Worm (Caenorhabditis elegans) whole organism, L4/young adult: ENCODE results near the gene sms-2.

Experiments used
- W03F9.2 ChIP-seq: fragments of 150-350 bp; optimal IDR thresholded peaks from 2 replicates; lab custom pipeline; 2014; ENCODE audit warnings: missing biosample characterization, missing genetic modification characterization
- dao-5 ChIP-seq: sonication (generic microtip); optimal IDR thresholded peaks from 2 replicates; lab custom pipeline; 2016; ENCODE audit warnings: missing genotype, missing genetic modification characterization, moderate library complexity, missing compliant biosample characterization
- him-1 ChIP-seq: sonication (generic microtip); optimal IDR thresholded peaks from 2 replicates; lab custom pipeline; 2016; ENCODE audit warnings: missing genotype, missing genetic modification reagents, missing genetic modification characterization, missing compliant biosample characterization

Gene sms-2

DNA sequence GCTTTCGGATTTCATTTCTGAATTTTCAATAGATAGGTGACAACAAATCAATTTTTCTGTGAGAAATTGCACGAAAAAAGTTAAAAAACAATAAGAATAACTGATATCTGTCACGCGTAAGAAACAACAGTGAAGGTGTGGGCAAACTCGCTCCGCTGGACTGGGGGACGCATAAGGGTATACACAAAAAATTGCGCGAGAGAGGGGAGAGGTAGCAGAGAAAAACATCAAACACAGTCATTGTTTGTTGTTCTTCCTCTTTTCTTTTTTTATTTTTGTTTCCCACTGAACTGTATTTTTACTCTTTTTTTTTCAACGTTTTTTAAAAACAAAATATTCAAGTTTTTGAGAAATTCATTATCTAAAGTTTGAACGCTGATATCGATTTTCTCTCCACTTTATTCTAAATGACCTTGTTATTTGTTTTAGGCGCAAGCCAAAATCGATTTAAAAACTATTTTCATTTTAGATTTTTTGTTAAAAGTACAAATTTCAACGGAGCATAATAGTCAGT lies 24.1 kb downstream of the sms-2 start, which contains the start of the genes pifk-1 and tbc-11:
pifk-1 (minus strand) TSS at position 17 of the 514 bp plus-strand sequence.
tbc-11 (plus strand) TSS at position 464 of the 514 bp plus-strand sequence.
- no peak for TF ChIP-seq him-1 (tag; lab: Kevin White, UChicago)
- TF ChIP-seq W03F9.2 (tag; lab: Kevin White, UChicago): peak; percentile 63
- TF ChIP-seq dao-5: no peak

DNA sequence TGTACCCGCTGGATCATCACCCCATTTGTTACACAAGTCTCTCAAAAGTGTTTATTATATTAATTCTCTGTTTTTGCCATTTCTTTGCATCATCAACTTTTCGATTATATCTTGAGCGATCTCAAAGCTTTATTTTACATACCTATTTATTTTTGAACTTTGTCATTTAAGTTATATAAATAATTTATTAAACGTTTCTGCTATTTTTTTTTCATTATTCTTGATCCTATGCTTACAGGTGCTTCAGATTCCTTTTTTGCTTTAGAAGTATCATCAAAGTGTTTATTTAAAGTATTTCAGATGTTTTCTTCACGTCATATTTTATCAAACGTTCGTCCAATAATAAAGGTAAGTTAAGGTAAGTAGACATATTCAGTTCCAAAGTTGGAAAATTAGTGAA lies 30.6 kb downstream of the sms-2 start, which contains the start of gene F35H12.5:
F35H12.5 (plus strand) TSS at position 301 of the 400 bp plus-strand sequence.
- no peak for TF ChIP-seq W03F9.2 (tag; lab: Kevin White, UChicago)
- TF ChIP-seq dao-5: no peak
- no peak for TF ChIP-seq him-1 (tag; lab: Kevin White, UChicago)

DNA sequence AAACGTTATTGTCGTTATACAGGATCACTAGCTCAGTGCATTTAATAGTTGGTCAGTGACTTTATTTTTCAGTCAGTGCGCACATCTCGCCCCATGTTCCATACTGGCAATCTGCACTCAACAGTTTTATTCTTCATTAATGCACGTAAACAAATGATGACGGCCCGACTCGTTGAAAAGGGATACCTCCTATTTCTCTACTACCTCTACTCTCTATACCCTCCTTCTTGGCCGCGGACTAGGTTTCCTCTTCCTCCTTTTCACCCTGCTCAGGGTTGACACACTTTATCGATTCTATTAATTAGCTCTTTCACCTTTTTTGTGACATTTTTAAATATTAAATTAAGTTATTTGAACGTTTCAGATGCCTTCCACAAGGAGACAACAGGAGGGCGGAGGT lies 33.2 kb downstream of the sms-2 start, which contains the start of gene sel-12:
sel-12 (plus strand) TSS at position 358 of the 400 bp plus-strand sequence.
- TF ChIP-seq dao-5 (no peak), W03F9.2 (tag; lab: Kevin White, UChicago) (no peak), him-1 (tag; lab: Kevin White, UChicago) (no peak)

DNA sequence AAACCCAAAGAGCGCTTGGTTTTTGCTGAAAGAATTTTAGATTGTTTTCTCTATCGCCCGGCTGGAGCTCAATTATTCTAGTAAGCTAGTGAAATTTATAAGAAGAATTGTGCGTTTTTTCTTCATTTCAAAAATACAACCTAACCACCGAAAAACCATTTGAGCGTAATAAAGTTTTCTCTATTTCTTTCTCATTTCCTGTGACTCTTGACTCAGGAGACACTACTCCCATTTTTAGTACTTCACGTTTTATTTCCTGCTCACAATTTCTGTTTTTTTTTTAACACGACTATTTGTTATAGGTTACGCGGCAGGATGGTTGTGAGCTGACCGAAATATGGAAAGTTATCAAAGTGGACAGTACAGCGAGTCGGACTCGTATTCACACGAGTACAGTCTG lies 35.7 kb downstream of the sms-2 start, which contains the start of gene F35H12.6:
F35H12.6 (plus strand) TSS at position 301 of the 400 bp plus-strand sequence.
- TF ChIP-seq dao-5 (no peak), W03F9.2 (tag; lab: Kevin White, UChicago) (no peak), him-1 (tag; lab: Kevin White, UChicago) (no peak)

DNA sequence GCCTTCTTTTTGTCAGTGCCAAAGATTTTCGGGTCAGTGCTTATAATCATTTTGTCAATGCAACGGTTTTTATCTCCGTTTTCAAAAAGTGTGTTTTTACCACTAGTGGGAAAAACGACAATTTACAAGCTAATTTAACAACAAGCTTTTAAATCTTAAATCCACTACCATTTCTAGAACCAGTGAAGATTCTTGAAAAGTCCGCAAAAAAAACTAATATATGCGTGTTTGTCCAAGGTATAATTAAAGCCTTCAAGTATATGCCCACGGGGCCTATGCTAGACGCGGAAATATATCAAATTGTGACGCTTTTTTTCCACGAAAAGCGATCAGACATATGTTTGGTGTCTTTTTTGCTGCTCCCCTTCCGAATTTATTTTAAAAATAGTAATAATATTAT lies 36.1 kb downstream of the sms-2 start:
- TF ChIP-seq dao-5 (no peak), him-1 (tag; lab: Kevin White, UChicago) (no peak), W03F9.2 (tag; lab: Kevin White, UChicago) (no peak)

DNA sequence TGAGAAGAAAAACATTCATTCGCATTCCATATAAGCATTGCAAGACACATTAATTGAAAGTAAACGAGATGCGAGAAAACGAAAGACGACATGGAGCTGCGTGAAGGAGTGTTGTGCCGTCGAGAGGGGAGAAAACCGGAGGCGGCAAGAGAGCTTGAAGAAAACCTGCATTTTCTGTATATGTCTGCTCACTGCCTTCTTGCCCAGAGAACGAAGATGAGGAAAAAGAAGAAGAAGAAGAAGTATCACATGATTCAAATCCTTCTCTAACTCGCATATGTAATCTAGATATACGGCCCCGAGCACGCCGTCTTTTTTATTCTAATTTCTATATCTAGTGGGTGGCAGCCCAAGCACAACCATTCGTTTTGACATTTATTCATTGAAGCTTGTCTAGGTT lies 38.3 kb downstream of the sms-2 start:
- TF ChIP-seq W03F9.2 (tag; lab: Kevin White, UChicago): no peak
- TF ChIP-seq him-1 (tag; lab: Kevin White, UChicago): peak; percentile 13
- no peak for TF ChIP-seq dao-5

DNA sequence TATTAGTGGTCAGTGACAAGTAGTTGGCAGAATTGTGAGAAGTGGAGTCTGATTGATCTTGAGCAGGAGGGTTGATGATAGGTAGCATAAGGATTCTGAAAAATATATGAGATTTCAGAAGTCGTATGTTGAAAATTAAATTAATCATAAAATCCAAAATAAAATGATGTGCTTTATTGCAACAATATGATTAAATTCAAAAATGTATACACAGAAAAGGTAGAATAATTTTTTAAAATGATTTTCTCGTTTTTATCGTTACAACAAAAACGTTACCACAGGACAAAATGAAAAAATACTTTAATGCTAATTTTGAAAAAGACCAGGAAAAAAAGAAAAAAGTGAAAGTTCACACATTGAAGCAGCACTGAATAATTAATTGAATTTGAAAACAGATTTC lies 46.2 kb downstream of the sms-2 start, which contains the start of gene ZC13.10:
ZC13.10 (minus strand) TSS at position 101 of the 400 bp plus-strand sequence.
- TF ChIP-seq him-1 (tag; lab: Kevin White, UChicago) (no peak), W03F9.2 (tag; lab: Kevin White, UChicago) (no peak), dao-5 (no peak)

DNA sequence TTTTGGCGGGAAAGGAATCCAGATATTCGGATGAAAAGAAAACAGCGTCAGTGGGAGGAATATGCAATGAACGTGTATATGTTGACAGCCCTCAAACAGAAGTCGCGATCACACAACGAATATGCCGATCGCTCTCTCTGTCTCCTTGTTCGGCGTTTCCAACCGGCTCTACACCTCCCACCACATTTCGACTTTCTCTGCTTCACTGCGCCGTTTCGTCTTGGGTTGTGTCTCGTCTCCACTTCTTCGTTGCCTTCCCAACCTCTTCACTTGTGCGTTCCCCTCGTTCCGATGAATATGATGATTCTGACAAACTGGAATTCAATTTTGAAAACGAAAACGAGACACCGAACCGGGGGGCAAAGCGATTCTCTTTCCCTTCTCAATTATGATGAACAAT lies 50.7 kb downstream of the sms-2 start, which contains the start of gene mab-7:
mab-7 (minus strand) TSS at position 101 of the 400 bp plus-strand sequence.
- no peak for TF ChIP-seq W03F9.2 (tag; lab: Kevin White, UChicago)
- no peak for TF ChIP-seq him-1 (tag; lab: Kevin White, UChicago)
